Fruit fly (Drosophila melanogaster): Measurements from ENCODE around the gene CG31140.

The CG31140 gene

dm6 chr3R:24031825-24032523, 69.0 kb downstream of the CG31140 start, which contains the start of the genes KrT95D and Mettl3 (continued):
- TF ChIP-seq CG15601 (tag; optimal IDR thresholded peaks at IDR 0.05) (peak; percentile 44), CG2202 (tag; optimal IDR thresholded peaks at IDR 0.05) (no peak), psq (GFP tag; optimal IDR thresholded peaks at IDR 0.05) (no peak), sug (tag; optimal IDR thresholded peaks at IDR 0.05) (peak; percentile 22), Meics (GFP tag; optimal IDR thresholded peaks at IDR 0.05) (no peak), H15 (GFP tag; IDR thresholded peaks at IDR 0.05) (no peak), CG4360 (GFP tag; IDR thresholded peaks at IDR 0.05) (no peak), prd (optimal IDR thresholded peaks at IDR 0.05) (no peak), prd (GFP tag; IDR thresholded peaks at IDR 0.05) (no peak), CG13894 (tag; optimal IDR thresholded peaks at IDR 0.05) (no peak), lola (GFP tag; optimal IDR thresholded peaks at IDR 0.05) (peak in 1 of 3 experiments; percentile 19), Nf-YA (GFP tag; IDR thresholded peaks at IDR 0.05) (no peak), CG3281 (GFP tag; optimal IDR thresholded peaks at IDR 0.05) (no peak), CG7839 (tag; optimal IDR thresholded peaks at IDR 0.05) (peak; percentile 10), PHDP (tag; optimal IDR thresholded peaks at IDR 0.05) (no peak), run (tag; optimal IDR thresholded peaks at IDR 0.05) (no peak), HHEX (GFP tag; optimal IDR thresholded peaks at IDR 0.05) (no peak), HmgZ (tag; optimal IDR thresholded peaks at IDR 0.05) (peak; percentile 35), insv (GFP tag; optimal IDR thresholded peaks at IDR 0.05) (peak in 1 of 2 experiments; percentile 22), MESR4 (GFP tag; optimal IDR thresholded peaks at IDR 0.05) (no peak), CHES-1-like (GFP tag; optimal IDR thresholded peaks at IDR 0.05) (peak; percentile 65), C15 (GFP tag; IDR thresholded peaks at IDR 0.05) (no peak), zf30C (GFP tag; optimal IDR thresholded peaks at IDR 0.05) (no peak), CG7786 (GFP tag; optimal IDR thresholded peaks at IDR 0.05) (no peak), corto (GFP tag; optimal IDR thresholded peaks at IDR 0.05) (no peak), CG1647 (GFP tag; optimal IDR thresholded peaks at IDR 0.05) (no peak), Vsx1 (GFP tag; optimal IDR thresholded peaks at IDR 0.05) (no peak), Stat92E (GFP tag; optimal IDR thresholded peaks at IDR 0.05) (peak in 1 of 3 experiments; percentile 47), nom (GFP tag; optimal IDR thresholded peaks at IDR 0.05) (no peak), CoRest (tag; optimal IDR thresholded peaks at IDR 0.05) (peak; percentile 41), bcd (GFP tag; optimal IDR thresholded peaks at IDR 0.05) (peak; percentile 2), CG9817 (tag; optimal IDR thresholded peaks at IDR 0.05) (no peak), gsb (GFP tag; IDR thresholded peaks at IDR 0.05) (no peak), ash1 (GFP tag; optimal IDR thresholded peaks at IDR 0.05) (no peak), CG4707 (GFP tag; optimal IDR thresholded peaks at IDR 0.05) (no peak), rib (GFP tag; IDR thresholded peaks at IDR 0.05) (no peak), CG7372 (GFP tag; IDR thresholded peaks at IDR 0.05) (no peak), Gug (GFP tag; IDR thresholded peaks at IDR 0.05) (no peak), dan (GFP tag; IDR thresholded peaks at IDR 0.05) (no peak), CG1832 (GFP tag; optimal IDR thresholded peaks at IDR 0.05) (no peak), Bdp1 (GFP tag; optimal IDR thresholded peaks at IDR 0.05) (no peak), CG11398 (GFP tag; optimal IDR thresholded peaks at IDR 0.05) (no peak), CG14860 (GFP tag; IDR thresholded peaks at IDR 0.05; ENCODE audit: partially characterized antibody) (0 out of 3 replicates have a peak, but pooled peaks have one; percentile 35), ato (GFP tag; IDR thresholded peaks at IDR 0.05; ENCODE audit: partially characterized antibody) (no peak), gfzf (GFP tag; optimal IDR thresholded peaks at IDR 0.05) (peak; percentile 91), CG11696 (GFP tag; IDR thresholded peaks at IDR 0.05) (no peak), croc (GFP tag; conservative IDR thresholded peaks at IDR 0.05) (no peak), CG8290 (GFP tag; optimal IDR thresholded peaks at IDR 0.05) (no peak), CG8290 (tag; optimal IDR thresholded peaks at IDR 0.05) (no peak), sqz (GFP tag; optimal IDR thresholded peaks at IDR 0.05) (peak; percentile 99)

Measured in whole organism, embryonic.